Worm (Caenorhabditis elegans) whole organism, L2 larva: ENCODE data around the gene cogc-4.

Source experiments
- F13H6.1 ChIP-seq: sonication (generic microtip); optimal IDR thresholded peaks from 2 replicates; lab custom pipeline; 2016; ENCODE audit warnings: missing genetic modification characterization, missing compliant biosample characterization
- mab-5 ChIP-seq: fragments of 150-350 bp; optimal IDR thresholded peaks from 2 replicates; lab custom pipeline; 2014; ENCODE audit warnings: missing biosample characterization, missing genetic modification characterization
- nhr-12 ChIP-seq: fragments of 150-350 bp; optimal IDR thresholded peaks from 2 replicates; lab custom pipeline; 2014; ENCODE audit warnings: missing biosample characterization, missing genetic modification characterization
- nhr-237 ChIP-seq: fragments of 150-350 bp; optimal IDR thresholded peaks from 2 replicates; lab custom pipeline; 2014; ENCODE audit warnings: missing biosample characterization, missing genetic modification characterization
- unc-62 ChIP-seq: fragments of 150-350 bp; optimal IDR thresholded peaks from 2 replicates; lab custom pipeline; 2014; ENCODE audit warnings: missing biosample characterization, missing genetic modification reagents, missing genetic modification characterization
- ztf-1 ChIP-seq: fragments of 200-800 bp; sonication (Bioruptor generic); conservative IDR thresholded peaks from 2 replicates; pipeline ENCODE4 v1.3.6; 2022; ENCODE audit warnings: missing genetic modification characterization, missing compliant biosample characterization

ce11 chrII:1386478-1386877 lies 16.8 kb upstream of the cogc-4 start, which contains the start of gene aat-7:
- TF ChIP-seq F13H6.1 (no peak), nhr-12 (tag; lab: Kevin White, UChicago) (no peak), nhr-237 (tag; lab: Kevin White, UChicago) (no peak), mab-5 (tag; lab: Kevin White, UChicago) (no peak), ztf-1 (GFP tag; lab: Robert Waterston, UW) (no peak), unc-62 (no peak)
